Worm (Caenorhabditis elegans): ENCODE data around the gene xbx-9.

ce11 chrV:12773222-12773621 is 39.2 kb downstream of the xbx-9 start, which contains the start of gene ZC455.1:
- no peak for TF ChIP-seq madf-10 (tag; optimal IDR thresholded peaks at IDR 0.05)
- no peak for TF ChIP-seq athp-1 (tag; optimal IDR thresholded peaks at IDR 0.05)
- TF ChIP-seq let-526 (GFP tag; IDR thresholded peaks at IDR 0.05), result no peak
- no peak for TF ChIP-seq ama-1 (optimal IDR thresholded peaks at IDR 0.05)
- TF ChIP-seq ama-1 (GFP tag; optimal IDR thresholded peaks at IDR 0.05), result no peak
- TF ChIP-seq F33H1.4 (GFP tag; IDR thresholded peaks at IDR 0.05), result no peak
- no peak for TF ChIP-seq B0336.3 (GFP tag; IDR thresholded peaks at IDR 0.05)
- no peak for TF ChIP-seq F57C9.4 (tag; optimal IDR thresholded peaks at IDR 0.05)
- TF ChIP-seq unc-62 (GFP tag; optimal IDR thresholded peaks at IDR 0.05), result no peak
- no peak for TF ChIP-seq tlf-1 (GFP tag; optimal IDR thresholded peaks at IDR 0.05)
- TF ChIP-seq tbx-9 (tag; optimal IDR thresholded peaks at IDR 0.05; ENCODE audit: borderline replicate concordance), result no peak
- TF ChIP-seq zfh-2 (GFP tag; conservative IDR thresholded peaks at IDR 0.05), result no peak
- no peak for TF ChIP-seq unc-130 (GFP tag; optimal IDR thresholded peaks at IDR 0.05)
- no peak for TF ChIP-seq dox-1 (GFP tag; IDR thresholded peaks at IDR 0.05)

All from whole organism, young adult.